Worm (Caenorhabditis elegans) whole organism, mixed stage, embryonic: ENCODE measurements around the gene lido-13.

Experiments used
- blmp-1 ChIP-seq: fragments of 150-350 bp; optimal IDR thresholded peaks from 2 replicates; lab custom pipeline; 2014; ENCODE audit warnings: missing biosample characterization, missing genetic modification characterization
- ceh-43 ChIP-seq: fragments of 200-800 bp; sonication (Bioruptor generic); optimal IDR thresholded peaks from 2 replicates; lab custom pipeline; 2018; ENCODE audit warnings: mild to moderate bottlenecking, missing genetic modification characterization, moderate library complexity, missing compliant biosample characterization
- ceh-83 ChIP-seq: fragments of 200-800 bp; sonication (Bioruptor generic); optimal IDR thresholded peaks from 2 replicates; lab custom pipeline; 2018; ENCODE audit warnings: mild to moderate bottlenecking, missing genetic modification characterization, missing compliant biosample characterization
- ces-1 ChIP-seq: fragments of 150-350 bp; optimal IDR thresholded peaks from 2 replicates; lab custom pipeline; 2014; ENCODE audit warnings: missing biosample characterization, missing genetic modification reagents, missing genetic modification characterization
- cnd-1 ChIP-seq: fragments of 200-800 bp; sonication (Bioruptor generic); optimal IDR thresholded peaks from 2 replicates; lab custom pipeline; 2018; ENCODE audit warnings: mild to moderate bottlenecking, missing genetic modification characterization, missing compliant biosample characterization
- drap-1 ChIP-seq: fragments of 200-800 bp; sonication (Bioruptor generic); optimal IDR thresholded peaks from 3 replicates; lab custom pipeline; 2018; ENCODE audit warnings: mild to moderate bottlenecking, missing genetic modification characterization, missing compliant biosample characterization
- elt-1 ChIP-seq: sonication (generic microtip); optimal IDR thresholded peaks from 2 replicates; lab custom pipeline; 2017; ENCODE audit warnings: missing genetic modification characterization, mild to moderate bottlenecking, missing compliant biosample characterization, antibody characterized with exemption, moderate library complexity, borderline replicate concordance; ENCODE audit not compliant: insufficient read depth
- elt-3 ChIP-seq: fragments of 150-350 bp; optimal IDR thresholded peaks from 2 replicates; lab custom pipeline; 2014; ENCODE audit warnings: missing biosample characterization, missing genetic modification characterization
- flh-1 ChIP-seq: fragments of 200-800 bp; sonication (Bioruptor generic); optimal IDR thresholded peaks from 2 replicates; lab custom pipeline; 2018; ENCODE audit warnings: mild to moderate bottlenecking, missing genetic modification characterization, moderate library complexity, missing compliant biosample characterization
- ham-2 ChIP-seq: fragments of 200-800 bp; sonication (Bioruptor generic); optimal IDR thresholded peaks from 2 replicates; lab custom pipeline; 2018; ENCODE audit warnings: mild to moderate bottlenecking, missing genetic modification characterization, missing compliant biosample characterization
- hlh-1 ChIP-seq: fragments of 150-350 bp; optimal IDR thresholded peaks from 2 replicates; lab custom pipeline; 2014; ENCODE audit warnings: missing biosample characterization, missing genetic modification reagents, missing genetic modification characterization
- lin-13 ChIP-seq: fragments of 150-350 bp; optimal IDR thresholded peaks from 2 replicates; lab custom pipeline; 2014; ENCODE audit warnings: missing biosample characterization, missing genetic modification characterization
- lin-32 ChIP-seq: fragments of 200-800 bp; sonication (Bioruptor generic); optimal IDR thresholded peaks from 2 replicates; lab custom pipeline; 2018; ENCODE audit warnings: mild to moderate bottlenecking, missing genetic modification characterization, missing compliant biosample characterization
- mab-5 ChIP-seq: fragments of 150-350 bp; optimal IDR thresholded peaks from 2 replicates; lab custom pipeline; 2014; ENCODE audit warnings: missing biosample characterization, missing genetic modification characterization
- mep-1 ChIP-seq: fragments of 150-350 bp; optimal IDR thresholded peaks from 2 replicates; lab custom pipeline; 2017; ENCODE audit warnings: missing biosample characterization, missing genetic modification reagents, missing genetic modification characterization, inconsistent platforms
- nhr-2 ChIP-seq: fragments of 150-350 bp; optimal IDR thresholded peaks from 2 replicates; lab custom pipeline; 2014; ENCODE audit warnings: missing biosample characterization, missing genetic modification characterization
- nhr-237 ChIP-seq: fragments of 150-350 bp; optimal IDR thresholded peaks from 2 replicates; lab custom pipeline; 2014; ENCODE audit warnings: missing biosample characterization, missing genetic modification characterization
- nhr-28 ChIP-seq: fragments of 150-350 bp; optimal IDR thresholded peaks from 2 replicates; lab custom pipeline; 2014; ENCODE audit warnings: missing biosample characterization, missing genetic modification characterization
- nhr-76 ChIP-seq: sonication (generic microtip); optimal IDR thresholded peaks from 2 replicates; lab custom pipeline; 2017; ENCODE audit warnings: missing biosample characterization, missing genetic modification characterization
- pha-4 ChIP-seq: fragments of 150-350 bp; optimal IDR thresholded peaks from 2 replicates; lab custom pipeline; 2018; ENCODE audit warnings: missing biosample characterization, missing genetic modification reagents, missing genetic modification characterization
- sem-2 ChIP-seq: fragments of 200-800 bp; sonication (Bioruptor generic); optimal IDR thresholded peaks from 2 replicates; lab custom pipeline; 2018; ENCODE audit warnings: mild to moderate bottlenecking, missing genetic modification characterization, missing compliant biosample characterization
- snpc-4 ChIP-seq: fragments of 150-350 bp; optimal IDR thresholded peaks from 2 replicates; lab custom pipeline; 2014; ENCODE audit warnings: missing biosample characterization, missing genetic modification characterization
- sptf-1 ChIP-seq: sonication (generic microtip); optimal IDR thresholded peaks from 2 replicates; lab custom pipeline; 2017; ENCODE audit warnings: mild to moderate bottlenecking, missing genetic modification characterization, moderate library complexity, missing compliant biosample characterization
- tbx-8 ChIP-seq: fragments of 200-800 bp; sonication (Bioruptor generic); optimal IDR thresholded peaks from 2 replicates; lab custom pipeline; 2018; ENCODE audit warnings: mild to moderate bottlenecking, missing genetic modification characterization, moderate library complexity, missing compliant biosample characterization
- unc-120 ChIP-seq: sonication (generic microtip); optimal IDR thresholded peaks from 2 replicates; lab custom pipeline; 2017; ENCODE audit warnings: missing genetic modification characterization, missing compliant biosample characterization; ENCODE audit not compliant: poor library complexity, severe bottlenecking
- unc-39 ChIP-seq: fragments of 150-350 bp; optimal IDR thresholded peaks from 2 replicates; lab custom pipeline; 2014; ENCODE audit warnings: missing biosample characterization, missing genetic modification characterization
- unc-62 ChIP-seq: fragments of 150-350 bp; optimal IDR thresholded peaks from 2 replicates; lab custom pipeline; 2014; ENCODE audit warnings: missing biosample characterization, missing genetic modification reagents, missing genetic modification characterization
- ztf-11 ChIP-seq: fragments of 150-350 bp; optimal IDR thresholded peaks from 2 replicates; lab custom pipeline; 2014; ENCODE audit warnings: missing biosample characterization, missing genetic modification characterization

lido-13 gene

ce11 chrII:3064631-3065030 is 10.5 kb upstream of the lido-13 start:
- no peak for TF ChIP-seq nhr-76 (tag; lab: Kevin White, UChicago)
- TF ChIP-seq nhr-28, result no peak
- TF ChIP-seq snpc-4 (tag; lab: Kevin White, UChicago), result no peak
- TF ChIP-seq ceh-43 (GFP tag; lab: Kevin White, UChicago), result no peak
- no peak for TF ChIP-seq pha-4 (tag; lab: Kevin White, UChicago)
- no peak for TF ChIP-seq unc-62 (GFP tag; lab: Kevin White, UChicago)
- no peak for TF ChIP-seq drap-1
- TF ChIP-seq cnd-1 (tag; lab: Kevin White, UChicago), result no peak
- no peak for TF ChIP-seq tbx-8 (GFP tag; lab: Kevin White, UChicago)
- no peak for TF ChIP-seq ztf-11 (tag; lab: Kevin White, UChicago)
- TF ChIP-seq blmp-1 (tag; lab: Kevin White, UChicago), result no peak
- no peak for TF ChIP-seq lin-13
- no peak for TF ChIP-seq sptf-1 (tag; lab: Kevin White, UChicago)
- TF ChIP-seq nhr-237 (tag; lab: Kevin White, UChicago), result no peak
- no peak for TF ChIP-seq unc-39 (tag; lab: Kevin White, UChicago)
- no peak for TF ChIP-seq mab-5 (tag; lab: Kevin White, UChicago)
- TF ChIP-seq elt-3 (tag; lab: Kevin White, UChicago), result no peak

DNA sequence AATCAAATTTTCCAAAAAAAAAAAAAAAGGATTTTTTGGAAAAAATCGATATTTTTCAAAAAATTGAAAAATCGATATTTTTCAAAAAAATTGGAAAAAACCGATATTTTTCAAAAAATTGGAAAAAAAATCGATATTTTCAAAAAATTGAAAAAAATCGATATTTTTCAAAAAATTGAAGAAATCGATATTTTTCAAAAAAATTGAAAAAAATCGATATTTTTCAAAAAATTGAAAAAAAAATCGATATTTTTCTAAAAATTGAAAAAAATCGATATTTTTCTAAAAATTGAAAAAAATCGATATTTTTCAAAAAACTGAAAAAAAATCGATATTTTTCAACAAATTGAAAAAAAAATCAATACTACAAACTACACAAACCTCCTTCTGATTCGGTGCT is 9.9 kb upstream of the lido-13 start:
- TF ChIP-seq unc-62 (GFP tag; lab: Kevin White, UChicago) (no peak), mab-5 (tag; lab: Kevin White, UChicago) (no peak), flh-1 (GFP tag; lab: Kevin White, UChicago) (no peak)

- TF ChIP-seq sptf-1 (tag; lab: Kevin White, UChicago), result no peak
- TF ChIP-seq unc-120 (tag; lab: Kevin White, UChicago), result no peak
- no peak for TF ChIP-seq drap-1
- no peak for TF ChIP-seq blmp-1 (tag; lab: Kevin White, UChicago)
- no peak for TF ChIP-seq unc-62 (GFP tag; lab: Kevin White, UChicago)
- TF ChIP-seq ceh-83 (GFP tag; lab: Kevin White, UChicago), result no peak
- peak; percentile 16 for TF ChIP-seq ces-1
- no peak for TF ChIP-seq ceh-43 (GFP tag; lab: Kevin White, UChicago)
- TF ChIP-seq, all 35 proteins: peak for 1
Measured at ce11 chrII:3063366-3063765, 9.2 kb upstream of the lido-13 start.

- TF ChIP-seq mep-1 (tag; lab: Kevin White, UChicago) (no peak), hlh-1 (tag; lab: Kevin White, UChicago) (no peak), pha-4 (tag; lab: Kevin White, UChicago) (no peak), sem-2 (no peak), sptf-1 (tag; lab: Kevin White, UChicago) (no peak), ceh-43 (GFP tag; lab: Kevin White, UChicago) (no peak), blmp-1 (tag; lab: Kevin White, UChicago) (no peak), ztf-11 (tag; lab: Kevin White, UChicago) (no peak)
Measured at ce11 chrII:3062876-3063275, 8.8 kb upstream of the lido-13 start.

DNA sequence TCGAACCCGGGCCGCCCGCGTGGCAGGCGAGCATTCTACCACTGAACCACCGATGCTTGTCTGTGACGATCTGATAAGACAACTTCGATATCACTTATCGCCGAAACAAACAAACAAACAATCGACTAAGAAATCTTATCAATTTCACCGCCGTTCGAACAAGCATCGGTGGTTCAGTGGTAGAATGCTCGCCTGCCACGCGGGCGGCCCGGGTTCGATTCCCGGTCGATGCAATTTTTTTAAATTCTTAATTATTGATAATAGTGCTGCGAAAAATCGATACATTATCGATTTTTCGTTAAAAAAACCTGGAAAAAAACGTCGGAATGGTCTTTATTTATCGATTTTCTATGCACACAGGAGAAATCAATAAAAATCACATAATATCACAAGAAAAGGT is 8.1 kb upstream of the lido-13 start:
- TF ChIP-seq ham-2 (GFP tag; lab: Kevin White, UChicago) (no peak), ceh-43 (GFP tag; lab: Kevin White, UChicago) (no peak), ces-1 (no peak), pha-4 (tag; lab: Kevin White, UChicago) (no peak)

- TF ChIP-seq sem-2 (no peak), cnd-1 (tag; lab: Kevin White, UChicago) (no peak), tbx-8 (GFP tag; lab: Kevin White, UChicago) (no peak), mep-1 (tag; lab: Kevin White, UChicago) (no peak), ceh-83 (GFP tag; lab: Kevin White, UChicago) (no peak), hlh-1 (tag; lab: Kevin White, UChicago) (no peak), unc-120 (tag; lab: Kevin White, UChicago) (no peak), lin-32 (GFP tag; lab: Kevin White, UChicago) (no peak), blmp-1 (tag; lab: Kevin White, UChicago) (no peak), nhr-2 (no peak), ceh-43 (GFP tag; lab: Kevin White, UChicago) (no peak), snpc-4 (tag; lab: Kevin White, UChicago) (no peak), elt-1 (tag; lab: Kevin White, UChicago) (no peak)
Measured at ce11 chrII:3061605-3062004, 7.5 kb upstream of the lido-13 start.
